Fruit fly (Drosophila melanogaster): Measurements from ENCODE around the gene Jhbp3.

- TF ChIP-seq CG6808 (GFP tag; optimal IDR thresholded peaks at IDR 0.05) (no peak), Sox102F (GFP tag; optimal IDR thresholded peaks at IDR 0.05) (no peak)
Observed at dm6 chr3R:4947732-4948131, 7.3 kb downstream of the Jhbp3 start.

All from whole organism, prepupa.